Fruit fly (Drosophila melanogaster) S2 (cell line): Measurements from ENCODE around the gene mahe.

Source experiments
- CG8478 ChIP-seq: fragments of >200 bp; optimal IDR thresholded peaks from 2 replicates; lab custom pipeline; 2018
- CTCF ChIP-seq, 2 experiments: fragments of >200 bp; optimal IDR thresholded peaks; 2 replicates each; lab custom pipeline; 2018

- TF ChIP-seq CTCF (optimal IDR thresholded peaks at IDR 0.05; lab: Kevin White, UChicago) (no peak), CG8478 (no peak)
These were observed 28.3 kb upstream of the mahe start for dm6 chrX:7959512-7959911.
